Fruit fly (Drosophila melanogaster) S2 (cell line): ENCODE measurements around the gene CG9967.

ENCODE experiments used
- CG8478 ChIP-seq: fragments of >200 bp; optimal IDR thresholded peaks from 2 replicates; lab custom pipeline; 2018
- CTCF ChIP-seq, 2 experiments: fragments of >200 bp; optimal IDR thresholded peaks; 2 replicates each; lab custom pipeline; 2018

dm6 chr2L:2373818-2374746, 16.9 kb upstream of the CG9967 start, which contains the start of the genes CG3609 and CG15390:
- TF ChIP-seq CG8478 (lab: Kevin White, UChicago) (no peak), CTCF (optimal IDR thresholded peaks at IDR 0.05; lab: Kevin White, UChicago) (peak in 1 of 2 experiments; percentile 3)
